Worm (Caenorhabditis elegans) whole organism, young adult: ENCODE measurements around the gene C05D12.3.

ENCODE experiments used
- B0019.2 ChIP-seq: fragments of 200-800 bp; sonication (Bioruptor generic); conservative IDR thresholded peaks from 2 replicates; pipeline ENCODE4 v1.3.6; 2022; ENCODE audit warnings: missing genetic modification reagents, missing genetic modification characterization, missing compliant biosample characterization
- C06A6.2 ChIP-seq: fragments of 200-800 bp; sonication (Bioruptor generic); conservative IDR thresholded peaks from 2 replicates; pipeline ENCODE4 v1.3.6; 2022; ENCODE audit warnings: missing genetic modification characterization, missing compliant biosample characterization
- D2030.7 ChIP-seq: fragments of 200-800 bp; sonication (Bioruptor generic); IDR thresholded peaks from 2 replicates; pipeline ENCODE4 v1.3.6; 2022; ENCODE audit warnings: missing genetic modification reagents, missing genetic modification characterization, missing compliant biosample characterization
- F10E7.11 ChIP-seq: sonication (generic microtip); optimal IDR thresholded peaks from 2 replicates; lab custom pipeline; 2017; ENCODE audit warnings: mild to moderate bottlenecking, missing genetic modification characterization, moderate library complexity, missing compliant biosample characterization
- F22D6.2 ChIP-seq: sonication (generic microtip); optimal IDR thresholded peaks from 2 replicates; lab custom pipeline; 2016; ENCODE audit warnings: mild to moderate bottlenecking, missing genetic modification characterization, missing compliant biosample characterization
- F23B12.7 ChIP-seq: sonication (generic microtip); optimal IDR thresholded peaks from 2 replicates; lab custom pipeline; 2017; ENCODE audit warnings: missing genetic modification characterization, mild to moderate bottlenecking, missing compliant biosample characterization, antibody characterized with exemption, moderate library complexity; ENCODE audit not compliant: insufficient read depth
- F49E8.2 ChIP-seq: sonication (generic microtip); optimal IDR thresholded peaks from 3 replicates; lab custom pipeline; 2017; ENCODE audit warnings: missing genetic modification characterization, mild to moderate bottlenecking, missing compliant biosample characterization, antibody characterized with exemption, moderate library complexity; ENCODE audit not compliant: insufficient read depth
- F57C9.4 ChIP-seq: sonication (generic microtip); optimal IDR thresholded peaks from 2 replicates; lab custom pipeline; 2017; ENCODE audit warnings: mild to moderate bottlenecking, missing genetic modification characterization, missing compliant biosample characterization
- K11D2.4 ChIP-seq: fragments of 200-800 bp; sonication (Bioruptor generic); IDR thresholded peaks from 2 replicates; pipeline ENCODE4 v1.3.6; 2022; ENCODE audit warnings: missing genetic modification reagents, missing genetic modification characterization, missing compliant biosample characterization
- T07F8.4 ChIP-seq: sonication (generic microtip); optimal IDR thresholded peaks from 2 replicates; lab custom pipeline; 2016; ENCODE audit warnings: mild to moderate bottlenecking, missing genetic modification characterization, moderate library complexity, missing compliant biosample characterization
- T26A5.8 ChIP-seq: sonication (generic microtip); optimal IDR thresholded peaks from 2 replicates; lab custom pipeline; 2016; ENCODE audit warnings: missing genetic modification characterization, missing compliant biosample characterization
- Y53G8AR.9 ChIP-seq: fragments of 200-800 bp; sonication (Bioruptor generic); conservative IDR thresholded peaks from 2 replicates; pipeline ENCODE4 v1.3.6; 2022; ENCODE audit warnings: missing genetic modification reagents, missing genetic modification characterization, missing compliant biosample characterization
- aptf-3 ChIP-seq: fragments of 200-800 bp; sonication (Bioruptor generic); IDR thresholded peaks from 2 replicates; pipeline ENCODE4 v1.3.6; 2022; ENCODE audit warnings: missing genetic modification characterization, missing compliant biosample characterization
- atf-7 ChIP-seq: sonication (generic microtip); optimal IDR thresholded peaks from 2 replicates; lab custom pipeline; 2017; ENCODE audit warnings: mild to moderate bottlenecking, missing genetic modification characterization, missing compliant biosample characterization
- attf-5 ChIP-seq: fragments of 200-800 bp; sonication (Bioruptor generic); optimal IDR thresholded peaks from 2 replicates; lab custom pipeline; 2018; ENCODE audit warnings: mild to moderate bottlenecking, missing genetic modification characterization, missing compliant biosample characterization
- ceh-27 ChIP-seq: fragments of 200-800 bp; sonication (Bioruptor generic); optimal IDR thresholded peaks from 2 replicates; lab custom pipeline; 2018; ENCODE audit warnings: mild to moderate bottlenecking, missing genetic modification characterization, moderate library complexity, missing compliant biosample characterization
- ceh-40 ChIP-seq: fragments of 200-800 bp; sonication (Bioruptor generic); IDR thresholded peaks from 2 replicates; pipeline ENCODE4 v1.3.6; 2022; ENCODE audit warnings: missing genetic modification characterization, missing compliant biosample characterization
- ceh-58 ChIP-seq: fragments of 200-800 bp; sonication (Bioruptor generic); IDR thresholded peaks from 2 replicates; pipeline ENCODE4 v1.3.6; 2022; ENCODE audit warnings: missing genetic modification characterization, missing compliant biosample characterization
- ceh-79 ChIP-seq: sonication (generic microtip); optimal IDR thresholded peaks from 2 replicates; lab custom pipeline; 2017; ENCODE audit warnings: mild to moderate bottlenecking, missing genetic modification characterization, missing compliant biosample characterization
- ceh-91 ChIP-seq: fragments of 200-800 bp; sonication (Bioruptor generic); IDR thresholded peaks from 2 replicates; pipeline ENCODE4 v1.3.6; 2022; ENCODE audit warnings: missing genetic modification reagents, missing genetic modification characterization, missing compliant biosample characterization
- chd-7 ChIP-seq: sonication (generic microtip); optimal IDR thresholded peaks from 2 replicates; lab custom pipeline; 2016; ENCODE audit warnings: mild to moderate bottlenecking, missing genetic modification characterization, moderate library complexity, missing compliant biosample characterization
- dpff-1 ChIP-seq: sonication (generic microtip); optimal IDR thresholded peaks from 2 replicates; lab custom pipeline; 2017; ENCODE audit warnings: mild to moderate bottlenecking, missing genetic modification characterization, missing compliant biosample characterization
- dpl-1 ChIP-seq: fragments of 150-350 bp; optimal IDR thresholded peaks from 2 replicates; lab custom pipeline; 2014; ENCODE audit warnings: missing biosample characterization, missing genetic modification reagents, missing genetic modification characterization
- ekl-4 ChIP-seq: fragments of 200-800 bp; sonication (Bioruptor generic); IDR thresholded peaks from 2 replicates; pipeline ENCODE4 v1.3.6; 2022; ENCODE audit warnings: missing genetic modification reagents, missing genetic modification characterization, missing compliant biosample characterization
- gei-17 ChIP-seq: fragments of 200-800 bp; sonication (Bioruptor generic); optimal IDR thresholded peaks from 2 replicates; lab custom pipeline; 2018; ENCODE audit warnings: mild to moderate bottlenecking, missing genetic modification characterization, missing compliant biosample characterization
- hlh-26 ChIP-seq: fragments of 200-800 bp; sonication (Bioruptor generic); conservative IDR thresholded peaks from 2 replicates; pipeline ENCODE4 v1.3.6; 2022; ENCODE audit warnings: missing genetic modification reagents, missing genetic modification characterization, missing compliant biosample characterization
- hmg-1.2 ChIP-seq: fragments of 200-800 bp; sonication (Bioruptor generic); IDR thresholded peaks from 2 replicates; pipeline ENCODE4 v1.3.6; 2022; ENCODE audit warnings: missing genetic modification reagents, missing genetic modification characterization, missing compliant biosample characterization
- hsf-1 ChIP-seq: fragments of 200-800 bp; sonication (Bioruptor generic); IDR thresholded peaks from 2 replicates; pipeline ENCODE4 v1.3.6; 2022; ENCODE audit warnings: missing genetic modification reagents, missing genetic modification characterization, missing compliant biosample characterization
- let-607 ChIP-seq, 2 experiments: fragments of 200-800 bp in 1 of 2; sonication (Bioruptor generic) in 1 of 2; sonication (generic microtip) in 1 of 2; optimal IDR thresholded peaks; 2 replicates each; lab custom pipeline; 2016 to 2018; ENCODE audit warnings: mild to moderate bottlenecking in 2 of 2, missing compliant biosample characterization in 2 of 2, missing genetic modification characterization in 2 of 2, moderate library complexity in 2 of 2, missing genotype in 1 of 2
- lir-1 ChIP-seq: fragments of 200-800 bp; sonication (Bioruptor generic); conservative IDR thresholded peaks from 2 replicates; pipeline ENCODE4 v1.3.6; 2022; ENCODE audit warnings: missing genetic modification reagents, missing genetic modification characterization, missing compliant biosample characterization
- madf-3 ChIP-seq: fragments of 200-800 bp; sonication (Bioruptor generic); IDR thresholded peaks from 2 replicates; pipeline ENCODE4 v1.3.6; 2022; ENCODE audit warnings: missing genetic modification reagents, missing genetic modification characterization, missing compliant biosample characterization
- mel-28 ChIP-seq: sonication (generic microtip); optimal IDR thresholded peaks from 2 replicates; lab custom pipeline; 2016; ENCODE audit warnings: borderline replicate concordance, mild to moderate bottlenecking, missing genetic modification characterization, missing compliant biosample characterization
- nfya-2 ChIP-seq: fragments of 200-800 bp; sonication (Bioruptor generic); IDR thresholded peaks from 2 replicates; pipeline ENCODE4 v1.3.6; 2022; ENCODE audit warnings: missing genetic modification reagents, missing genetic modification characterization, missing compliant biosample characterization
- pha-4 ChIP-seq: fragments of 150-350 bp; sonication (generic microtip); optimal IDR thresholded peaks from 2 replicates; lab custom pipeline; 2014; ENCODE audit warnings: missing biosample characterization, missing genetic modification reagents, missing genetic modification characterization
- rec-8 ChIP-seq, 2 experiments: sonication (generic microtip); optimal IDR thresholded peaks; 2 replicates each; lab custom pipeline; 2016; ENCODE audit warnings: mild to moderate bottlenecking in 2 of 2, missing genetic modification characterization in 2 of 2, missing genetic modification reagents in 2 of 2, missing genotype in 2 of 2, missing biosample characterization in 1 of 2, missing compliant biosample characterization in 1 of 2, moderate library complexity in 1 of 2
- rpc-1 ChIP-seq, 2 experiments: fragments of 150-350 bp in 1 of 2; sonication (generic microtip) in 1 of 2; optimal IDR thresholded peaks; 2 replicates each; lab custom pipeline; 2014 to 2018; ENCODE audit warnings: missing biosample characterization in 1 of 2, missing genetic modification characterization in 1 of 2, missing genetic modification reagents in 1 of 2, missing genotype in 1 of 2
- sdz-38 ChIP-seq: sonication (generic microtip); optimal IDR thresholded peaks from 2 replicates; lab custom pipeline; 2016; ENCODE audit warnings: missing genotype, missing genetic modification characterization, missing compliant biosample characterization
- sea-2 ChIP-seq: fragments of 200-800 bp; sonication (Bioruptor generic); IDR thresholded peaks from 2 replicates; pipeline ENCODE4 v1.3.6; 2022; ENCODE audit warnings: missing genetic modification characterization, missing compliant biosample characterization
- snpc-1.1 ChIP-seq: sonication (generic microtip); optimal IDR thresholded peaks from 2 replicates; lab custom pipeline; 2017; ENCODE audit warnings: missing genetic modification characterization, mild to moderate bottlenecking, missing compliant biosample characterization, antibody characterized with exemption, moderate library complexity, missing genotype, missing genetic modification reagents; ENCODE audit not compliant: insufficient read depth
- snpc-3.4 ChIP-seq: sonication (generic microtip); optimal IDR thresholded peaks from 2 replicates; lab custom pipeline; 2017; ENCODE audit warnings: missing genetic modification characterization, mild to moderate bottlenecking, missing compliant biosample characterization, antibody characterized with exemption, moderate library complexity, missing genotype, missing genetic modification reagents
- unc-62 ChIP-seq: fragments of 150-350 bp; optimal IDR thresholded peaks from 2 replicates; lab custom pipeline; 2014; ENCODE audit warnings: missing biosample characterization, missing genetic modification reagents, missing genetic modification characterization
- zfh-2 ChIP-seq: fragments of 200-800 bp; sonication (Bioruptor generic); conservative IDR thresholded peaks from 2 replicates; pipeline ENCODE4 v1.3.6; 2022; ENCODE audit warnings: missing genetic modification reagents, missing genetic modification characterization, missing compliant biosample characterization
- zim-3 ChIP-seq: sonication (generic microtip); optimal IDR thresholded peaks from 2 replicates; lab custom pipeline; 2017; ENCODE audit warnings: mild to moderate bottlenecking, missing genetic modification characterization, moderate library complexity, missing compliant biosample characterization
- ztf-18 ChIP-seq: sonication (generic microtip); optimal IDR thresholded peaks from 2 replicates; lab custom pipeline; 2016; ENCODE audit warnings: missing genotype, mild to moderate bottlenecking, missing genetic modification characterization, missing compliant biosample characterization
- ztf-22 ChIP-seq: fragments of 200-800 bp; sonication (Bioruptor generic); optimal IDR thresholded peaks from 2 replicates; lab custom pipeline; 2018; ENCODE audit warnings: mild to moderate bottlenecking, missing genetic modification characterization, moderate library complexity, missing compliant biosample characterization
- ztf-3 ChIP-seq: fragments of 200-800 bp; sonication (Bioruptor generic); optimal IDR thresholded peaks from 2 replicates; lab custom pipeline; 2018; ENCODE audit warnings: mild to moderate bottlenecking, missing genetic modification characterization, missing compliant biosample characterization
- ztf-6 ChIP-seq: fragments of 200-800 bp; sonication (Bioruptor generic); IDR thresholded peaks from 2 replicates; pipeline ENCODE4 v1.3.6; 2022; ENCODE audit warnings: missing genetic modification reagents, missing genetic modification characterization, missing compliant biosample characterization

C05D12.3 gene

DNA sequence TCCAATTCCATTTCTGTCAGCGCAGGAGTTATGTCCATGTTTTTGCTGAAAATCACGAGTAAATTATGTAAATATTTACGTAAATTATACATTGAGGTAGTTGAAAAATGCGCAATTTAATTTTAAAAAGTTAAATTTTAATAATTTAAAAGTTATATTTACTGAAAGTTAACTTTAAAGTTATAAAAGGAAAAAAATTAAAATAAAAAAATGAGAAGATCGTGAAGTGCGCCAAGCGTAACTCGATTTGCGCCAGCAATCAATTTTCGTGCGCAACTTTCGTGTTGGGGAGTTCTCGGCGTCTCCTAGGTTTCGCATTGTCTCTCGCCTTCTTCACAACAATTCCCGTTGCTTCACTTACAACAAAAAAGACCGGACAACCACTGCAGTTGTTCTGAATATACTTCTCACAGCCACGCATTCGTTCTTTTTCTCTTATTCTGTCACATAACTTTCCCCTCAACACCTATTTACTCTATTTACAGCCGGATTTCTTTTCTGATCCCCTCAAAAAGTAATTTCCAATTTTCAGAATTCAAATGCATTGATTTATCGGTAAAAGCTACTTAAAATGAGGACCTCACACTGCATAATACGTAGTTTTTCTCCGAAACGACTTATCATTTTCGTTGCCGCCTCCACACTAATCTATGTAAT is 48.6 kb downstream of the C05D12.3 start, which contains the start of the genes metl-1 and W02B12.11 (continued):
- 0 out of 2 replicates have a peak, but pooled peaks have one; percentile 30 for TF ChIP-seq lir-1 (GFP tag; lab: Robert Waterston, UW)
- no peak for TF ChIP-seq dpff-1
- TF ChIP-seq zfh-2 (GFP tag; lab: Robert Waterston, UW) = peak; percentile 69; the same call in 1 of the 2 replicates
- no peak for TF ChIP-seq ceh-40
- no peak for TF ChIP-seq zim-3
- TF ChIP-seq attf-5 (GFP tag; lab: Kevin White, UChicago) = peak; percentile 78
- no peak for TF ChIP-seq ztf-6
- TF ChIP-seq nfya-2 (GFP tag; lab: Robert Waterston, UW) = no peak
- TF ChIP-seq sea-2 (GFP tag; lab: Robert Waterston, UW) = no peak
- no peak for TF ChIP-seq T26A5.8 (tag; lab: Kevin White, UChicago)
- peak; percentile 79 for TF ChIP-seq hsf-1
- TF ChIP-seq ztf-22 (GFP tag; lab: Kevin White, UChicago) = no peak
- TF ChIP-seq atf-7 (tag; lab: Kevin White, UChicago) = peak; percentile 53
- TF ChIP-seq ceh-58 (GFP tag; lab: Robert Waterston, UW) = no peak
- no peak for TF ChIP-seq T07F8.4 (tag; lab: Kevin White, UChicago)
- TF ChIP-seq ztf-3 (GFP tag; lab: Kevin White, UChicago) = no peak
- TF ChIP-seq unc-62 = no peak
- peak; percentile 12 for TF ChIP-seq F49E8.2 (tag; lab: Kevin White, UChicago)
- no peak for TF ChIP-seq ceh-79 (tag; lab: Kevin White, UChicago)
- TF ChIP-seq snpc-1.1 (tag; lab: Kevin White, UChicago) = peak; percentile 39
- peak; percentile 25 for TF ChIP-seq F23B12.7 (tag; lab: Kevin White, UChicago)
- TF ChIP-seq gei-17 (GFP tag; lab: Kevin White, UChicago) = peak; percentile 64
- peak; percentile 92 for TF ChIP-seq hmg-1.2
- no peak for TF ChIP-seq mel-28 (tag; lab: Kevin White, UChicago)
- TF ChIP-seq snpc-3.4 (tag; lab: Kevin White, UChicago) = peak; percentile 41
- TF ChIP-seq aptf-3 (GFP tag; lab: Robert Waterston, UW) = no peak
- TF ChIP-seq ceh-91 (GFP tag; lab: Robert Waterston, UW) = peak; percentile 35; the same call in 1 of the 2 replicates
- peak; percentile 99 for TF ChIP-seq ztf-18
- peak; percentile 52 for TF ChIP-seq chd-7 (tag; lab: Kevin White, UChicago)
- peak; percentile 29 for TF ChIP-seq dpl-1 (GFP tag; lab: Kevin White, UChicago)
- TF ChIP-seq D2030.7 (GFP tag; lab: Robert Waterston, UW) = peak; percentile 80
- peak; percentile 92 for TF ChIP-seq ekl-4 (GFP tag; lab: Robert Waterston, UW)
- no peak for TF ChIP-seq rpc-1 (optimal IDR thresholded peaks at IDR 0.05; lab: Kevin White, UChicago)
- no peak for TF ChIP-seq rpc-1 (tag; optimal IDR thresholded peaks at IDR 0.05; lab: Kevin White, UChicago)
- TF ChIP-seq pha-4 = no peak
- TF ChIP-seq Y53G8AR.9 (GFP tag; lab: Robert Waterston, UW) = peak; percentile 93
- TF ChIP-seq K11D2.4 (GFP tag; lab: Robert Waterston, UW) = peak; percentile 83
- TF ChIP-seq B0019.2 (GFP tag; lab: Robert Waterston, UW) = no peak; the same call in 1 of the 2 replicates
- no peak for TF ChIP-seq F10E7.11 (tag; lab: Kevin White, UChicago)
- TF ChIP-seq let-607 (tag; optimal IDR thresholded peaks at IDR 0.05; lab: Kevin White, UChicago) = peak in 1 of 2 experiments; percentile 57
- peak; percentile 43 for TF ChIP-seq ceh-27 (GFP tag; lab: Kevin White, UChicago)
- no peak for TF ChIP-seq sdz-38 (tag; lab: Kevin White, UChicago)
- peak; percentile 69 for TF ChIP-seq C06A6.2 (GFP tag; lab: Robert Waterston, UW)
- TF ChIP-seq madf-3 (GFP tag; lab: Robert Waterston, UW) = peak; percentile 92
- no peak for TF ChIP-seq F57C9.4
- no peak for TF ChIP-seq hlh-26 (GFP tag; lab: Robert Waterston, UW)
- peak in 1 of 2 experiments; percentile 28 for TF ChIP-seq rec-8 (tag; optimal IDR thresholded peaks at IDR 0.05; lab: Kevin White, UChicago)
- peak; percentile 43 for TF ChIP-seq F22D6.2 (tag; lab: Kevin White, UChicago)
